Fruit fly (Drosophila melanogaster) whole organism, embryonic: ENCODE measurements around the gene CG13309.

Experiments
- Bgb ChIP-seq: fragments of 200-800 bp; sonication (Bioruptor generic); IDR thresholded peaks from 2 replicates; pipeline ENCODE4 v1.3.6; 2022; ENCODE audit warnings: missing biosample characterization, missing genetic modification characterization; ENCODE audit not compliant: partially characterized antibody
- BtbVII ChIP-seq: fragments of 200-800 bp; sonication (Bioruptor generic); optimal IDR thresholded peaks from 3 replicates; lab custom pipeline; 2017; ENCODE audit warnings: missing biosample characterization, mild to moderate bottlenecking, missing genetic modification characterization
- CG10366 ChIP-seq: fragments of 200-800 bp; sonication (Bioruptor generic); IDR thresholded peaks from 2 replicates; pipeline ENCODE4 v1.3.6; 2022; ENCODE audit warnings: missing biosample characterization, missing genetic modification characterization
- CG11247 ChIP-seq: fragments of 200-800 bp; sonication (Bioruptor generic); IDR thresholded peaks from 2 replicates; pipeline ENCODE4 v1.3.6; 2022; ENCODE audit warnings: missing biosample characterization, missing genetic modification characterization
- CG11695 ChIP-seq: fragments of 200-800 bp; sonication (Bioruptor generic); IDR thresholded peaks from 3 replicates; pipeline ENCODE4 v1.3.6; 2022; ENCODE audit warnings: missing biosample characterization, missing genetic modification characterization
- CG13424 ChIP-seq: fragments of 200-800 bp; sonication (Bioruptor generic); optimal IDR thresholded peaks from 2 replicates; lab custom pipeline; 2019; ENCODE audit warnings: missing biosample characterization, mild to moderate bottlenecking, missing genetic modification characterization, moderate library complexity
- CG15601 ChIP-seq: fragments of 200-800 bp; sonication (Bioruptor generic); optimal IDR thresholded peaks from 3 replicates; lab custom pipeline; 2019; ENCODE audit warnings: missing biosample characterization, mild to moderate bottlenecking, missing genetic modification characterization, moderate library complexity
- CG15696 ChIP-seq: fragments of 200-800 bp; sonication (Bioruptor generic); optimal IDR thresholded peaks from 2 replicates; lab custom pipeline; 2019; ENCODE audit warnings: missing biosample characterization, mild to moderate bottlenecking, missing genetic modification characterization, moderate library complexity
- CG18262 ChIP-seq: fragments of 200-800 bp; optimal IDR thresholded peaks from 3 replicates; lab custom pipeline; 2019; ENCODE audit warnings: missing biosample characterization, mild to moderate bottlenecking, missing genetic modification characterization, moderate library complexity
- CG1832 ChIP-seq: fragments of 200-800 bp; sonication (Bioruptor generic); optimal IDR thresholded peaks from 2 replicates; lab custom pipeline; 2017; ENCODE audit warnings: missing biosample characterization, mild to moderate bottlenecking, missing genetic modification characterization, inconsistent platforms
- CG4282 ChIP-seq: fragments of 200-800 bp; sonication (Bioruptor generic); optimal IDR thresholded peaks from 2 replicates; lab custom pipeline; 2016; ENCODE audit warnings: missing biosample characterization, missing genetic modification characterization
- CG5180 ChIP-seq: fragments of 200-800 bp; sonication (Bioruptor generic); optimal IDR thresholded peaks from 3 replicates; lab custom pipeline; 2017; ENCODE audit warnings: missing biosample characterization, missing genetic modification characterization, mild to moderate bottlenecking, moderate library complexity, missing genetic modification reagents
- CG6254 ChIP-seq: fragments of 200-800 bp; sonication (Bioruptor generic); optimal IDR thresholded peaks from 3 replicates; lab custom pipeline; 2017; ENCODE audit warnings: mild to moderate bottlenecking, missing biosample characterization, missing genetic modification reagents, missing genetic modification characterization
- CG8359 ChIP-seq: fragments of 200-800 bp; sonication (Bioruptor generic); optimal IDR thresholded peaks from 2 replicates; lab custom pipeline; 2017; ENCODE audit warnings: missing biosample characterization, mild to moderate bottlenecking, missing genetic modification characterization, borderline replicate concordance
- CG8388 ChIP-seq: fragments of 200-800 bp; sonication (Bioruptor generic); optimal IDR thresholded peaks from 2 replicates; lab custom pipeline; 2019; ENCODE audit warnings: missing biosample characterization, mild to moderate bottlenecking, missing genetic modification characterization, moderate library complexity
- D ChIP-seq, 2 experiments: fragments of 200-800 bp in 1 of 2; fragments of >200 bp in 1 of 2; sonication (Bioruptor generic) in 1 of 2; optimal IDR thresholded peaks; 2 replicates in 1 of 2; 3 replicates in 1 of 2; lab custom pipeline; 2017; ENCODE audit warnings: mild to moderate bottlenecking in 1 of 2, missing biosample characterization in 1 of 2, missing genetic modification characterization in 1 of 2, missing genetic modification reagents in 1 of 2
- Dp ChIP-seq: fragments of 200-800 bp; sonication (Bioruptor generic); optimal IDR thresholded peaks from 2 replicates; lab custom pipeline; 2018; ENCODE audit warnings: missing biosample characterization, mild to moderate bottlenecking, missing genetic modification characterization, moderate library complexity
- Ets65A ChIP-seq: fragments of 200-800 bp; sonication (Bioruptor generic); peaks from one replicate; lab custom pipeline; 2016; ENCODE audit warnings: missing biosample characterization, missing genetic modification characterization
- Fer2 ChIP-seq: fragments of 200-800 bp; sonication (Bioruptor generic); optimal IDR thresholded peaks from 2 replicates; lab custom pipeline; 2018; ENCODE audit warnings: missing biosample characterization, mild to moderate bottlenecking, missing genetic modification characterization, moderate library complexity
- HLH3B ChIP-seq: fragments of 200-800 bp; sonication (Bioruptor generic); IDR thresholded peaks from 2 replicates; pipeline ENCODE4 v1.3.6; 2022; ENCODE audit warnings: missing biosample characterization, missing genetic modification characterization
- HmgD ChIP-seq: fragments of 200-800 bp; sonication (Bioruptor generic); optimal IDR thresholded peaks from 3 replicates; lab custom pipeline; 2016; ENCODE audit warnings: missing biosample characterization, missing genetic modification characterization
- Nf-YB ChIP-seq: fragments of 200-800 bp; sonication (Bioruptor generic); optimal IDR thresholded peaks from 3 replicates; lab custom pipeline; 2019; ENCODE audit warnings: missing biosample characterization, mild to moderate bottlenecking, missing genetic modification characterization, moderate library complexity
- Sox100B ChIP-seq: fragments of 200-800 bp; sonication (Bioruptor generic); optimal IDR thresholded peaks from 3 replicates; lab custom pipeline; 2018; ENCODE audit warnings: missing biosample characterization, mild to moderate bottlenecking, missing genetic modification characterization
- bsh ChIP-seq, 2 experiments: fragments of 200-800 bp; sonication (Bioruptor generic); optimal IDR thresholded peaks; 2 replicates each; lab custom pipeline; 2017 to 2018; ENCODE audit warnings: mild to moderate bottlenecking in 2 of 2, missing biosample characterization in 2 of 2, missing genetic modification characterization in 2 of 2, moderate library complexity in 1 of 2
- btn ChIP-seq: fragments of 200-800 bp; sonication (Bioruptor generic); optimal IDR thresholded peaks from 2 replicates; lab custom pipeline; 2016; ENCODE audit warnings: missing biosample characterization, missing genetic modification characterization
- cas ChIP-seq: fragments of 200-800 bp; sonication (Bioruptor generic); IDR thresholded peaks from 2 replicates; pipeline ENCODE4 v1.3.6; 2022; ENCODE audit warnings: missing biosample characterization, missing genetic modification characterization
- cato ChIP-seq: fragments of 200-800 bp; sonication (Bioruptor generic); optimal IDR thresholded peaks from 2 replicates; lab custom pipeline; 2016; ENCODE audit warnings: missing biosample characterization, missing genetic modification characterization, borderline replicate concordance
- chinmo ChIP-seq: fragments of 200-800 bp; sonication (Bioruptor generic); IDR thresholded peaks from 4 replicates; pipeline ENCODE4 v1.3.6; 2022; ENCODE audit warnings: missing biosample characterization, missing genetic modification characterization; ENCODE audit not compliant: partially characterized antibody
- chm ChIP-seq: fragments of 200-800 bp; sonication (Bioruptor generic); IDR thresholded peaks from 2 replicates; pipeline ENCODE4 v1.3.6; 2022; ENCODE audit warnings: missing biosample characterization, missing genetic modification characterization
- crol ChIP-seq: fragments of 200-800 bp; sonication (Bioruptor generic); IDR thresholded peaks from 2 replicates; pipeline ENCODE4 v1.3.6; 2022; ENCODE audit warnings: missing biosample characterization, missing genetic modification characterization
- hb ChIP-seq: fragments of 200-800 bp; sonication (Bioruptor generic); IDR thresholded peaks from 3 replicates; pipeline ENCODE4 v1.3.6; 2022; ENCODE audit warnings: missing biosample characterization, missing genetic modification characterization; ENCODE audit not compliant: partially characterized antibody
- hth ChIP-seq: fragments of >200 bp; optimal IDR thresholded peaks from 2 replicates; lab custom pipeline; 2017; ENCODE audit warnings: inconsistent platforms
- lola ChIP-seq, 3 experiments: fragments of >200 bp in 2 of 3; fragments of 200-800 bp in 1 of 3; sonication (Bioruptor generic) in 1 of 3; optimal IDR thresholded peaks; 2 replicates each; lab custom pipeline; 2017 to 2019; ENCODE audit warnings: missing biosample characterization in 3 of 3, missing genetic modification characterization in 3 of 3, mild to moderate bottlenecking in 1 of 3, moderate library complexity in 1 of 3
- nom ChIP-seq: fragments of 200-800 bp; sonication (Bioruptor generic); optimal IDR thresholded peaks from 2 replicates; lab custom pipeline; 2017; ENCODE audit warnings: missing biosample characterization, missing genetic modification characterization, mild to moderate bottlenecking, moderate library complexity, missing genetic modification reagents
- peb ChIP-seq: fragments of 200-800 bp; sonication (Bioruptor generic); IDR thresholded peaks from 2 replicates; pipeline ENCODE4 v1.3.6; 2022; ENCODE audit warnings: missing biosample characterization, missing genetic modification characterization
- pfk ChIP-seq: fragments of 200-800 bp; sonication (Bioruptor generic); optimal IDR thresholded peaks from 2 replicates; lab custom pipeline; 2018; ENCODE audit warnings: missing biosample characterization, mild to moderate bottlenecking, missing genetic modification characterization, moderate library complexity
- pnt ChIP-seq: fragments of 200-800 bp; sonication (Bioruptor generic); optimal IDR thresholded peaks from 3 replicates; lab custom pipeline; 2016; ENCODE audit warnings: missing biosample characterization, missing genetic modification characterization
- row ChIP-seq: fragments of 200-800 bp; sonication (Bioruptor generic); IDR thresholded peaks from 3 replicates; pipeline ENCODE4 v1.3.6; 2022; ENCODE audit warnings: missing biosample characterization, missing genetic modification characterization
- sna ChIP-seq: fragments of 200-800 bp; sonication (Bioruptor generic); IDR thresholded peaks from 2 replicates; pipeline ENCODE4 v1.3.6; 2022; ENCODE audit warnings: missing biosample characterization, missing genetic modification characterization; ENCODE audit not compliant: partially characterized antibody
- trh ChIP-seq: fragments of 200-800 bp; sonication (Bioruptor generic); optimal IDR thresholded peaks from 2 replicates; lab custom pipeline; 2016; ENCODE audit warnings: missing biosample characterization, missing genetic modification characterization
- zen ChIP-seq: fragments of 200-800 bp; sonication (Bioruptor generic); optimal IDR thresholded peaks from 3 replicates; lab custom pipeline; 2018; ENCODE audit warnings: missing biosample characterization, mild to moderate bottlenecking, missing genetic modification characterization, moderate library complexity

The CG13309 gene

dm6 chr3L:8835441-8835840, 25.2 kb downstream of the CG13309 start (continued):
- TF ChIP-seq chinmo (GFP tag; lab: Robert Waterston, UW) (peak; percentile 69; the same call in 2 of the 4 replicates), CG18262 (tag; lab: Kevin White, UChicago) (no peak), Sox100B (GFP tag; lab: Kevin White, UChicago) (no peak), btn (GFP tag; lab: Kevin White, UChicago) (no peak), Bgb (GFP tag; lab: Robert Waterston, UW) (no peak), CG10366 (GFP tag; lab: Robert Waterston, UW) (no peak)

dm6 chr3L:8836162-8836561, 26.0 kb downstream of the CG13309 start, which contains the start of gene CG32026:
TSS of gene CG32026 (plus strand) at chr3L:8836462.
- peak; percentile 57 for TF ChIP-seq Ets65A
- no peak for TF ChIP-seq CG15601 (tag; lab: Kevin White, UChicago)

dm6 chr3L:8839130-8839529, 28.9 kb downstream of the CG13309 start:
- TF ChIP-seq chm (GFP tag; lab: Robert Waterston, UW) = 0 out of 2 replicates have a peak, but pooled peaks have one; percentile 17
- no peak for TF ChIP-seq CG8388 (GFP tag; lab: Kevin White, UChicago)
- TF ChIP-seq cas (GFP tag; lab: Robert Waterston, UW) = no peak
- TF ChIP-seq hb (GFP tag; lab: Robert Waterston, UW) = no peak
- TF ChIP-seq nom (GFP tag; lab: Kevin White, UChicago) = peak; percentile 0

dm6 chr3L:8839563-8840425, 29.6 kb downstream of the CG13309 start:
- TF ChIP-seq zen (tag; lab: Kevin White, UChicago) (no peak), bsh (GFP tag; optimal IDR thresholded peaks at IDR 0.05; lab: Kevin White, UChicago) (peak in 1 of 2 experiments; percentile 17), pnt (peak; percentile 4), Nf-YB (no peak), CG8388 (GFP tag; lab: Kevin White, UChicago) (peak; percentile 20), Fer2 (tag; lab: Kevin White, UChicago) (no peak), cato (no peak), D (optimal IDR thresholded peaks at IDR 0.05; lab: Kevin White, UChicago) (no peak), D (GFP tag; optimal IDR thresholded peaks at IDR 0.05; lab: Kevin White, UChicago) (peak; percentile 32), sna (GFP tag; lab: Robert Waterston, UW) (no peak), CG5180 (GFP tag; lab: Kevin White, UChicago) (no peak), CG13424 (tag; lab: Kevin White, UChicago) (no peak), CG4282 (no peak), CG6254 (GFP tag; lab: Kevin White, UChicago) (no peak), CG1832 (GFP tag; lab: Kevin White, UChicago) (no peak), Dp (GFP tag; lab: Kevin White, UChicago) (no peak), HmgD (no peak), BtbVII (GFP tag; lab: Kevin White, UChicago) (no peak), HLH3B (no peak), lola (GFP tag; optimal IDR thresholded peaks at IDR 0.05; lab: Kevin White, UChicago) (peak in 1 of 3 experiments; percentile 63), CG11695 (no peak), trh (GFP tag; lab: Kevin White, UChicago) (no peak), row (GFP tag; lab: Robert Waterston, UW) (peak; percentile 40; the same call in 2 of the 3 replicates), CG8359 (peak; percentile 9), CG11247 (GFP tag; lab: Robert Waterston, UW) (no peak), CG15696 (tag; lab: Kevin White, UChicago) (peak; percentile 61), hth (lab: Kevin White, UChicago) (no peak), crol (GFP tag; lab: Robert Waterston, UW) (peak; percentile 61), pfk (no peak), peb (GFP tag; lab: Robert Waterston, UW) (no peak)
